Fruit fly (Drosophila melanogaster) whole organism, embryonic: ENCODE measurements around the gene CG13386.
A peak's percentile ranks its signal among the peaks of the same experiment; 100 is the strongest.

Source experiments
- Abd-B ChIP-seq: fragments of 200-800 bp; sonication (Bioruptor generic); optimal IDR thresholded peaks from 2 replicates; lab custom pipeline; 2018; ENCODE audit warnings: missing biosample characterization, mild to moderate bottlenecking, missing genetic modification characterization, moderate library complexity
- Ada2b ChIP-seq: fragments of 200-800 bp; sonication (Bioruptor generic); IDR thresholded peaks from 2 replicates; pipeline ENCODE4 v1.3.6; 2022; ENCODE audit warnings: missing biosample characterization, missing genetic modification characterization
- Bteb2 ChIP-seq: fragments of 200-800 bp; sonication (Bioruptor generic); optimal IDR thresholded peaks from 2 replicates; lab custom pipeline; 2016; ENCODE audit warnings: missing biosample characterization, missing genetic modification characterization
- CG13287 ChIP-seq: fragments of 200-800 bp; sonication (Bioruptor generic); IDR thresholded peaks from 2 replicates; pipeline ENCODE4 v1.3.6; 2022; ENCODE audit warnings: missing biosample characterization, missing genetic modification characterization; ENCODE audit not compliant: partially characterized antibody
- CG14050 ChIP-seq: fragments of 200-800 bp; sonication (Bioruptor generic); IDR thresholded peaks from 3 replicates; pipeline ENCODE4 v1.3.6; 2022; ENCODE audit warnings: missing biosample characterization, missing genetic modification characterization
- CG14667 ChIP-seq: fragments of 200-800 bp; sonication (Bioruptor generic); IDR thresholded peaks from 2 replicates; pipeline ENCODE4 v1.3.6; 2022; ENCODE audit warnings: missing biosample characterization, missing genetic modification characterization
- CG14860 ChIP-seq: fragments of 200-800 bp; sonication (Bioruptor generic); IDR thresholded peaks from 3 replicates; pipeline ENCODE4 v1.3.6; 2022; ENCODE audit warnings: missing biosample characterization, missing genetic modification characterization; ENCODE audit not compliant: partially characterized antibody
- CG2875 ChIP-seq: fragments of 200-800 bp; sonication (Bioruptor generic); optimal IDR thresholded peaks from 2 replicates; lab custom pipeline; 2017; ENCODE audit warnings: missing biosample characterization, mild to moderate bottlenecking, missing genetic modification characterization, missing genetic modification reagents
- CG31365 ChIP-seq: fragments of 200-800 bp; sonication (Bioruptor generic); optimal IDR thresholded peaks from 2 replicates; lab custom pipeline; 2018; ENCODE audit warnings: missing biosample characterization, mild to moderate bottlenecking, missing genetic modification characterization
- CG32532 ChIP-seq: fragments of 200-800 bp; sonication (Bioruptor generic); IDR thresholded peaks from 2 replicates; pipeline ENCODE4 v1.3.6; 2022; ENCODE audit warnings: missing biosample characterization, missing genetic modification characterization
- CG3726 ChIP-seq: fragments of 200-800 bp; sonication (Bioruptor generic); IDR thresholded peaks from 3 replicates; pipeline ENCODE4, ENCODE4 v1.3.6; 2022; ENCODE audit warnings: missing biosample characterization, missing genetic modification characterization
- CG4282 ChIP-seq: fragments of 200-800 bp; sonication (Bioruptor generic); optimal IDR thresholded peaks from 2 replicates; lab custom pipeline; 2016; ENCODE audit warnings: missing biosample characterization, missing genetic modification characterization
- CG4404 ChIP-seq: fragments of 200-800 bp; sonication (Bioruptor generic); IDR thresholded peaks from 2 replicates; pipeline ENCODE4 v1.3.6; 2022; ENCODE audit warnings: missing biosample characterization, missing genetic modification characterization
- CG4707 ChIP-seq: fragments of 200-800 bp; sonication (Bioruptor generic); optimal IDR thresholded peaks from 2 replicates; lab custom pipeline; 2018; ENCODE audit warnings: missing biosample characterization, mild to moderate bottlenecking, missing genetic modification characterization, moderate library complexity
- CG6689 ChIP-seq: fragments of 200-800 bp; sonication (Bioruptor generic); IDR thresholded peaks from 2 replicates; pipeline ENCODE4 v1.3.6; 2022; ENCODE audit warnings: missing biosample characterization, missing genetic modification characterization
- CG7372 ChIP-seq: fragments of 200-800 bp; sonication (Bioruptor generic); IDR thresholded peaks from 2 replicates; pipeline ENCODE4 v1.3.6; 2022; ENCODE audit warnings: missing biosample characterization, missing genetic modification characterization
- CG7963 ChIP-seq: fragments of 200-800 bp; sonication (Bioruptor generic); IDR thresholded peaks from 3 replicates; pipeline ENCODE4 v1.3.6; 2022; ENCODE audit warnings: missing biosample characterization, missing genetic modification characterization; ENCODE audit not compliant: partially characterized antibody
- CG7987 ChIP-seq: fragments of 200-800 bp; sonication (Bioruptor generic); optimal IDR thresholded peaks from 2 replicates; lab custom pipeline; 2018; ENCODE audit warnings: missing biosample characterization, mild to moderate bottlenecking, missing genetic modification characterization, moderate library complexity
- CG9797 ChIP-seq: fragments of 200-800 bp; sonication (Bioruptor generic); optimal IDR thresholded peaks from 3 replicates; lab custom pipeline; 2018; ENCODE audit warnings: missing biosample characterization, mild to moderate bottlenecking, missing genetic modification characterization
- CG9817 ChIP-seq: fragments of 200-800 bp; sonication (Bioruptor generic); optimal IDR thresholded peaks from 2 replicates; lab custom pipeline; 2018; ENCODE audit warnings: missing biosample characterization, mild to moderate bottlenecking, missing genetic modification characterization, moderate library complexity
- CTCF ChIP-seq: fragments of 200-800 bp; sonication (Bioruptor generic); optimal IDR thresholded peaks from 2 replicates; lab custom pipeline; 2017; ENCODE audit warnings: missing biosample characterization, mild to moderate bottlenecking, missing genetic modification characterization, moderate library complexity
- Camta ChIP-seq: fragments of 200-800 bp; sonication (Bioruptor generic); optimal IDR thresholded peaks from 2 replicates; lab custom pipeline; 2016; ENCODE audit warnings: missing biosample characterization, missing genetic modification characterization
- Fer3 ChIP-seq: fragments of 200-800 bp; sonication (Bioruptor generic); optimal IDR thresholded peaks from 2 replicates; lab custom pipeline; 2018; ENCODE audit warnings: missing biosample characterization, mild to moderate bottlenecking, missing genetic modification characterization, moderate library complexity
- Gsc ChIP-seq: fragments of 200-800 bp; sonication (Bioruptor generic); IDR thresholded peaks from 2 replicates; pipeline ENCODE4 v1.3.6; 2022; ENCODE audit warnings: missing biosample characterization, missing genetic modification characterization
- H15 ChIP-seq: fragments of 200-800 bp; sonication (Bioruptor generic); IDR thresholded peaks from 3 replicates; pipeline ENCODE4 v1.3.6; 2022; ENCODE audit warnings: missing biosample characterization, missing genetic modification characterization
- HLHmδ ChIP-seq: fragments of 200-800 bp; sonication (Bioruptor generic); optimal IDR thresholded peaks from 2 replicates; lab custom pipeline; 2018; ENCODE audit warnings: missing biosample characterization, mild to moderate bottlenecking, missing genetic modification characterization, moderate library complexity
- Nf-YC ChIP-seq: fragments of 200-800 bp; optimal IDR thresholded peaks from 3 replicates; lab custom pipeline; 2019; ENCODE audit warnings: missing biosample characterization, mild to moderate bottlenecking, missing genetic modification characterization, moderate library complexity
- Poxn ChIP-seq: fragments of 200-800 bp; sonication (Bioruptor generic); IDR thresholded peaks from 2 replicates; pipeline ENCODE4 v1.3.6; 2022; ENCODE audit warnings: missing biosample characterization, missing genetic modification characterization
- Scr ChIP-seq: fragments of 200-800 bp; sonication (Bioruptor generic); IDR thresholded peaks from 2 replicates; pipeline ENCODE4 v1.3.6; 2022; ENCODE audit warnings: missing biosample characterization, missing genetic modification characterization; ENCODE audit not compliant: partially characterized antibody
- Sry-β ChIP-seq: fragments of 200-800 bp; sonication (Bioruptor generic); optimal IDR thresholded peaks from 2 replicates; lab custom pipeline; 2018; ENCODE audit warnings: missing biosample characterization, mild to moderate bottlenecking, missing genetic modification characterization, moderate library complexity
- Stat92E ChIP-seq, 3 experiments: fragments of >200 bp in 2 of 3; fragments of 200-800 bp in 1 of 3; sonication (Bioruptor generic) in 1 of 3; optimal IDR thresholded peaks; 2 replicates each; lab custom pipeline; 2017 to 2019; ENCODE audit warnings: missing biosample characterization in 3 of 3, missing genetic modification characterization in 3 of 3, mild to moderate bottlenecking in 1 of 3, moderate library complexity in 1 of 3
- Taf1 ChIP-seq: fragments of 200-800 bp; sonication (Bioruptor generic); IDR thresholded peaks from 2 replicates; pipeline ENCODE4 v1.3.6; 2022; ENCODE audit warnings: missing biosample characterization, missing genetic modification characterization
- Tbp ChIP-seq: fragments of >200 bp; optimal IDR thresholded peaks from 2 replicates; lab custom pipeline; 2018; ENCODE audit warnings: missing biosample characterization, missing genetic modification characterization
- abd-A ChIP-seq: fragments of 200-800 bp; sonication (Bioruptor generic); optimal IDR thresholded peaks from 3 replicates; lab custom pipeline; 2019; ENCODE audit warnings: missing biosample characterization, mild to moderate bottlenecking, missing genetic modification characterization, moderate library complexity
- ap ChIP-seq: fragments of 200-800 bp; sonication (Bioruptor generic); IDR thresholded peaks from 2 replicates; pipeline ENCODE4 v1.3.6; 2022; ENCODE audit warnings: missing biosample characterization, missing genetic modification characterization
- cg ChIP-seq: fragments of 200-800 bp; sonication (Bioruptor generic); optimal IDR thresholded peaks from 3 replicates; lab custom pipeline; 2019; ENCODE audit warnings: missing biosample characterization, mild to moderate bottlenecking, missing genetic modification characterization, moderate library complexity
- danr ChIP-seq: fragments of 200-800 bp; sonication (Bioruptor generic); IDR thresholded peaks from 2 replicates; pipeline ENCODE4 v1.3.6; 2022; ENCODE audit warnings: missing biosample characterization, missing genetic modification characterization
- dati ChIP-seq: fragments of 200-800 bp; sonication (Bioruptor generic); IDR thresholded peaks from 2 replicates; pipeline ENCODE4 v1.3.6; 2022; ENCODE audit warnings: missing biosample characterization, missing genetic modification characterization
- disco-r ChIP-seq: fragments of 200-800 bp; sonication (Bioruptor generic); optimal IDR thresholded peaks from 2 replicates; lab custom pipeline; 2016; ENCODE audit warnings: missing biosample characterization, missing genetic modification characterization
- esg ChIP-seq: fragments of 200-800 bp; sonication (Bioruptor generic); conservative IDR thresholded peaks from 2 replicates; pipeline ENCODE4 v1.3.6; 2022; ENCODE audit warnings: missing biosample characterization, missing genetic modification characterization
- gsb ChIP-seq: fragments of 200-800 bp; sonication (Bioruptor generic); IDR thresholded peaks from 2 replicates; pipeline ENCODE4 v1.3.6; 2022; ENCODE audit warnings: missing biosample characterization, missing genetic modification characterization
- lmd ChIP-seq: fragments of 200-800 bp; sonication (Bioruptor generic); IDR thresholded peaks from 2 replicates; pipeline ENCODE4 v1.3.6; 2022; ENCODE audit warnings: missing biosample characterization, missing genetic modification characterization
- nerfin-2 ChIP-seq: fragments of 200-800 bp; sonication (Bioruptor generic); IDR thresholded peaks from 2 replicates; pipeline ENCODE4 v1.3.6; 2022; ENCODE audit warnings: missing biosample characterization, missing genetic modification characterization; ENCODE audit not compliant: partially characterized antibody
- pnt ChIP-seq: fragments of 200-800 bp; sonication (Bioruptor generic); optimal IDR thresholded peaks from 3 replicates; lab custom pipeline; 2016; ENCODE audit warnings: missing biosample characterization, missing genetic modification characterization
- pzg ChIP-seq: fragments of 200-800 bp; sonication (Bioruptor generic); optimal IDR thresholded peaks from 3 replicates; lab custom pipeline; 2018; ENCODE audit warnings: missing biosample characterization, mild to moderate bottlenecking, missing genetic modification characterization, moderate library complexity
- seq ChIP-seq: fragments of 200-800 bp; sonication (Bioruptor generic); IDR thresholded peaks from 2 replicates; pipeline ENCODE4 v1.3.6; 2022; ENCODE audit warnings: missing biosample characterization, missing genetic modification characterization
- sna ChIP-seq: fragments of 200-800 bp; sonication (Bioruptor generic); IDR thresholded peaks from 2 replicates; pipeline ENCODE4 v1.3.6; 2022; ENCODE audit warnings: missing biosample characterization, missing genetic modification characterization; ENCODE audit not compliant: partially characterized antibody
- sqz ChIP-seq: fragments of 200-800 bp; sonication (Bioruptor generic); optimal IDR thresholded peaks from 3 replicates; lab custom pipeline; 2018; ENCODE audit warnings: missing biosample characterization, mild to moderate bottlenecking, missing genetic modification characterization
- unc-4 ChIP-seq: fragments of 200-800 bp; sonication (Bioruptor generic); IDR thresholded peaks from 2 replicates; pipeline ENCODE4 v1.3.6; 2022; ENCODE audit warnings: missing biosample characterization, missing genetic modification characterization; ENCODE audit not compliant: partially characterized antibody
- vvl ChIP-seq: fragments of 200-800 bp; sonication (Bioruptor generic); IDR thresholded peaks from 2 replicates; pipeline ENCODE4 v1.3.6; 2022; ENCODE audit warnings: missing biosample characterization, missing genetic modification characterization
- zfh2 ChIP-seq: fragments of 200-800 bp; sonication (Bioruptor generic); optimal IDR thresholded peaks from 2 replicates; lab custom pipeline; 2016; ENCODE audit warnings: missing biosample characterization, missing genetic modification characterization

CG13386 gene

dm6 chr2L:8361204-8361952, 37.4 kb upstream of the CG13386 start (continued):
- no peak for TF ChIP-seq ap (GFP tag; lab: Robert Waterston, UW)
- TF ChIP-seq Fer3 (tag; lab: Kevin White, UChicago): peak; percentile 16
- TF ChIP-seq Stat92E (GFP tag; optimal IDR thresholded peaks at IDR 0.05; lab: Kevin White, UChicago): no peak
- TF ChIP-seq esg (GFP tag; lab: Robert Waterston, UW): no peak
- no peak for TF ChIP-seq disco-r (GFP tag; lab: Kevin White, UChicago)
- TF ChIP-seq CG31365 (tag; lab: Kevin White, UChicago): no peak
- TF ChIP-seq CG13287 (GFP tag; lab: Robert Waterston, UW): no peak
- no peak for TF ChIP-seq Nf-YC (tag; lab: Kevin White, UChicago)
- TF ChIP-seq zfh2 (GFP tag; lab: Kevin White, UChicago): peak; percentile 27
- TF ChIP-seq vvl (GFP tag; lab: Robert Waterston, UW): no peak
- peak; percentile 2 for TF ChIP-seq CG7987 (GFP tag; lab: Kevin White, UChicago)
- TF ChIP-seq Poxn (GFP tag; lab: Robert Waterston, UW): no peak
- TF ChIP-seq Gsc: no peak
- TF ChIP-seq pzg (GFP tag; lab: Kevin White, UChicago): no peak
- TF ChIP-seq CG7963 (GFP tag; lab: Robert Waterston, UW): no peak
- TF ChIP-seq CG9797 (GFP tag; lab: Kevin White, UChicago): no peak
- TF ChIP-seq sna (GFP tag; lab: Robert Waterston, UW): no peak
- TF ChIP-seq Taf1 (GFP tag; lab: Robert Waterston, UW): no peak
- no peak for TF ChIP-seq CG14667 (GFP tag; lab: Robert Waterston, UW)
- no peak for TF ChIP-seq Tbp
- TF ChIP-seq CG2875 (GFP tag; lab: Kevin White, UChicago): no peak
- TF ChIP-seq Scr (GFP tag; lab: Robert Waterston, UW): no peak
- TF ChIP-seq nerfin-2 (GFP tag; lab: Robert Waterston, UW): no peak
- TF ChIP-seq pnt (GFP tag; lab: Kevin White, UChicago): no peak
- TF ChIP-seq CG4282 (GFP tag; lab: Kevin White, UChicago): no peak
- TF ChIP-seq cg: no peak
- peak; percentile 28; the same call in 1 of the 2 replicates for TF ChIP-seq CG32532 (GFP tag; lab: Robert Waterston, UW)
- no peak for TF ChIP-seq CG14050
- no peak for TF ChIP-seq CG4707 (GFP tag; lab: Kevin White, UChicago)
- no peak for TF ChIP-seq CG3726 (GFP tag; lab: Robert Waterston, UW)
- no peak for TF ChIP-seq danr (GFP tag; lab: Robert Waterston, UW)
- no peak for TF ChIP-seq lmd
- no peak for TF ChIP-seq CG9817 (tag; lab: Kevin White, UChicago)
- no peak for TF ChIP-seq Sry-β (GFP tag; lab: Kevin White, UChicago)
- TF ChIP-seq unc-4: no peak
- no peak for TF ChIP-seq dati (GFP tag; lab: Robert Waterston, UW)
- no peak for TF ChIP-seq CG14860
- no peak for TF ChIP-seq seq (GFP tag; lab: Robert Waterston, UW)
- no peak for TF ChIP-seq H15 (GFP tag; lab: Robert Waterston, UW)
- no peak for TF ChIP-seq abd-A (tag; lab: Kevin White, UChicago)
- no peak for TF ChIP-seq CG6689 (GFP tag; lab: Robert Waterston, UW)
- no peak for TF ChIP-seq gsb (GFP tag; lab: Robert Waterston, UW)
- TF ChIP-seq Bteb2 (GFP tag; lab: Kevin White, UChicago): no peak
- no peak for TF ChIP-seq CG4404 (GFP tag; lab: Robert Waterston, UW)
- no peak for TF ChIP-seq Camta (GFP tag; lab: Kevin White, UChicago)
- no peak for TF ChIP-seq Ada2b (GFP tag; lab: Robert Waterston, UW)
- no peak for TF ChIP-seq sqz
- no peak for TF ChIP-seq HLHmδ (GFP tag; lab: Kevin White, UChicago)
- no peak for TF ChIP-seq Abd-B (GFP tag; lab: Kevin White, UChicago)
- TF ChIP-seq CG7372 (GFP tag; lab: Robert Waterston, UW): no peak
- no peak for TF ChIP-seq CTCF (GFP tag; lab: Kevin White, UChicago)
